Fruit fly (Drosophila melanogaster): ENCODE results near the gene CG3792.
A peak's percentile ranks its signal among the peaks of the same experiment; 100 is the strongest.

The CG3792 gene

DNA sequence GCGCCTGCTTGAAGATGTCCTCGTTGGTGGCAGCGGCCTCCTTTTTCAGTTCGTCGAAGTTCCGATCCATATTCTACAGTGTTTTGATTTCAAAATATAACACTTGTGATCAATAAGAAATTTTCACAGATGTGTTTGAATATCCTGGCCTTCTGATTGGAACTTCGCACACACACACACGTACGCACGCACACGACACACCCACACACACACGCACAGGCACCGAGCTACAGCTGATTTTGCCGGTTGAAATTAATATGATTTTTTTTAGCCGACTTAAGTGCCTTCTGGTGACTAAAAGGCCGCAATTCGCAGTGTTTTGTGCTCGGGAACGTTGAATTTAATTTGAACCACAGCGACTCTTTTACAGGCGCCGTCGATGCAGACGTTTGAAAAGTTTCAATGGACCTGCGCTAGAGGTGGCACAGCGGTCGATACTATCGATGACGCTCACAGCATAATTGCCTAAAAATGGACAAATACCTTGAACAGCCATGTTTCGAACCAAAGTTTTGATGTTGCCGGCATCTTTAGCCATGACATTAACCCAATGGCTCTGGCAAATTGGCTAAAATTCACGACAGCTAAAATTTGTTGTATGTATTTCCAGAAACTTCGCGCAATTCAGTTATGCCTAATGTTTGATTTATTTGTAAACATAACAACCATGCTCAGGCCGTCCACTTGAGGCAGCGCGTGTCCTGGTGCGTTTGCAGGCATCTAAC lies 32.4 kb downstream of the CG3792 start, which contains the start of gene Rtnl1 (continued):
- TF ChIP-seq brk (GFP tag; optimal IDR thresholded peaks at IDR 0.05) (no peak), sv (GFP tag; optimal IDR thresholded peaks at IDR 0.05) (no peak), Hnf4 (GFP tag; optimal IDR thresholded peaks at IDR 0.05) (no peak), Dfd (GFP tag; optimal IDR thresholded peaks at IDR 0.05) (no peak), woc (GFP tag; optimal IDR thresholded peaks at IDR 0.05) (no peak), N (GFP tag; optimal IDR thresholded peaks at IDR 0.05) (no peak), CG9705 (GFP tag; optimal IDR thresholded peaks at IDR 0.05) (peak; percentile 12)

DNA sequence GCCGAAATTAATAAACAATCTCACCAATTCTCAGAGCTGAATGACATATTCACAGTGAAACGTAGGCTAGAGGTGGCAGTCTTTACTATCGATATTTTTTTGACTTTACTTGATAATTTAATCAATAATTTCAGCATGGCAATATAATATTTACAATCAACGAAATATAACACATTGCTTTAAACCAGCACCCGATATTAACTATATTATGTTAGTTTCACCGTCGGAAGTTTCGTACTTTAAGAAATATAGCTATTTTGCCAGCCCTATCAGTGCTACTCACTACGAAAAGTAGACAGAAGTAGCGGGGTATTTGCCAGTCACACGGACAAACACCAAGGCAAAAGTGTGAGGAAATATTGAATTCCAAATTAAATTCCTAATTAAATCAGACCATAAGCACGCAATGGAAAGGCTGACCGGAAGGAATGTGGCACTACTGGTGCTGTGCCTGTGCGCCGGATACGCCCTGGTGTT lies 33.7 kb downstream of the CG3792 start, which contains the start of the genes CG31917, Tfb5 and SelT:
Gene CG31917, minus strand, starts transcription at position 51 of the 477 bp plus-strand sequence.
Gene Tfb5, minus strand, starts transcription at position 51 of the 477 bp plus-strand sequence.
Gene SelT, plus strand, starts transcription at position 139 of the 477 bp plus-strand sequence.
- TF ChIP-seq Dif (GFP tag; optimal IDR thresholded peaks at IDR 0.05; ENCODE audit: partially characterized antibody), result no peak
- TF ChIP-seq dsf (GFP tag; optimal IDR thresholded peaks at IDR 0.05; ENCODE audit: borderline replicate concordance), result no peak
- TF ChIP-seq ey (GFP tag; optimal IDR thresholded peaks at IDR 0.05), result peak; percentile 72
- TF ChIP-seq sage (GFP tag; optimal IDR thresholded peaks at IDR 0.05), result no peak
- peak; percentile 79 for TF ChIP-seq h (GFP tag; optimal IDR thresholded peaks at IDR 0.05)
- TF ChIP-seq N (GFP tag; optimal IDR thresholded peaks at IDR 0.05), result no peak
- peak; percentile 67 for TF ChIP-seq HLH106 (tag; optimal IDR thresholded peaks at IDR 0.05)
- TF ChIP-seq Myc (optimal IDR thresholded peaks at IDR 0.05), result peak; percentile 93
- no peak for TF ChIP-seq dl (GFP tag; optimal IDR thresholded peaks at IDR 0.05; ENCODE audit: insufficient read depth in 1 of 2, partially characterized antibody in 2 of 2)
- no peak for TF ChIP-seq Rel (GFP tag; optimal IDR thresholded peaks at IDR 0.05)
- TF ChIP-seq Rel (tag; optimal IDR thresholded peaks at IDR 0.05), result no peak
- TF ChIP-seq brk (GFP tag; optimal IDR thresholded peaks at IDR 0.05), result no peak
- TF ChIP-seq lola (GFP tag; optimal IDR thresholded peaks at IDR 0.05), result no peak
- peak; percentile 52 for TF ChIP-seq fru (GFP tag; optimal IDR thresholded peaks at IDR 0.05)
- no peak for TF ChIP-seq Abd-B (GFP tag; optimal IDR thresholded peaks at IDR 0.05)
- no peak for TF ChIP-seq Hnf4 (GFP tag; optimal IDR thresholded peaks at IDR 0.05)
- no peak for TF ChIP-seq GATAd (GFP tag; optimal IDR thresholded peaks at IDR 0.05)
- TF ChIP-seq br (GFP tag; optimal IDR thresholded peaks at IDR 0.05), result peak; percentile 60
- no peak for TF ChIP-seq Hr78 (GFP tag; optimal IDR thresholded peaks at IDR 0.05)
- TF ChIP-seq jim (GFP tag; optimal IDR thresholded peaks at IDR 0.05), result no peak
- TF ChIP-seq Jra (GFP tag; optimal IDR thresholded peaks at IDR 0.05), result no peak
- no peak for TF ChIP-seq Vsx2 (GFP tag; optimal IDR thresholded peaks at IDR 0.05; ENCODE audit: partially characterized antibody)
- TF ChIP-seq woc (GFP tag; optimal IDR thresholded peaks at IDR 0.05), result peak; percentile 92
- peak; percentile 37 for TF ChIP-seq CG9705 (GFP tag; optimal IDR thresholded peaks at IDR 0.05)
- peak in 1 of 2 experiments; percentile 66 for TF ChIP-seq foxo (GFP tag; optimal IDR thresholded peaks at IDR 0.05)
- TF ChIP-seq tai (GFP tag; optimal IDR thresholded peaks at IDR 0.05), result no peak
- TF ChIP-seq Mio (GFP tag; optimal IDR thresholded peaks at IDR 0.05), result no peak
- TF ChIP-seq Hr83 (GFP tag; optimal IDR thresholded peaks at IDR 0.05; ENCODE audit: poor library complexity, severe bottlenecking), result no peak
- peak; percentile 45 for TF ChIP-seq sv (GFP tag; optimal IDR thresholded peaks at IDR 0.05)
- TF ChIP-seq rgr (GFP tag; optimal IDR thresholded peaks at IDR 0.05), result peak; percentile 75
- TF ChIP-seq Dfd (GFP tag; optimal IDR thresholded peaks at IDR 0.05), result no peak
- no peak for TF ChIP-seq CrebA (GFP tag; optimal IDR thresholded peaks at IDR 0.05; ENCODE audit: borderline replicate concordance)
- TF ChIP-seq Sp1 (GFP tag; optimal IDR thresholded peaks at IDR 0.05), result peak; percentile 55
- TF ChIP-seq dmrt93B (GFP tag; optimal IDR thresholded peaks at IDR 0.05), result no peak
- peak; percentile 55 for TF ChIP-seq OdsH (GFP tag; optimal IDR thresholded peaks at IDR 0.05)
- no peak for TF ChIP-seq pan (optimal IDR thresholded peaks at IDR 0.05)
- no peak for TF ChIP-seq usp (GFP tag; optimal IDR thresholded peaks at IDR 0.05)
- peak; percentile 45 for TF ChIP-seq psq (GFP tag; optimal IDR thresholded peaks at IDR 0.05)
- TF ChIP-seq CG32264 (GFP tag; optimal IDR thresholded peaks at IDR 0.05), result peak; percentile 46
